Fruit fly (Drosophila melanogaster) whole organism, wandering third instar larva: ENCODE measurements around the gene CG43145.

Source experiments
- Abd-B ChIP-seq: fragments of >200 bp; optimal IDR thresholded peaks from 2 replicates; lab custom pipeline; 2017; ENCODE audit warnings: missing biosample characterization, missing genetic modification characterization
- CG32264 ChIP-seq: fragments of 200-800 bp; sonication (Bioruptor generic); optimal IDR thresholded peaks from 2 replicates; lab custom pipeline; 2016; ENCODE audit warnings: missing biosample characterization, missing genetic modification characterization
- CG9705 ChIP-seq: fragments of 200-800 bp; sonication (Bioruptor generic); optimal IDR thresholded peaks from 2 replicates; lab custom pipeline; 2018; ENCODE audit warnings: missing biosample characterization, mild to moderate bottlenecking, missing genetic modification characterization
- CrebA ChIP-seq: fragments of 200-800 bp; sonication (Bioruptor generic); optimal IDR thresholded peaks from 2 replicates; lab custom pipeline; 2016; ENCODE audit warnings: missing biosample characterization, mild to moderate bottlenecking, missing genetic modification characterization, borderline replicate concordance
- Dfd ChIP-seq: fragments of >200 bp; optimal IDR thresholded peaks from 2 replicates; lab custom pipeline; 2017; ENCODE audit warnings: missing biosample characterization, missing genetic modification characterization
- Dif ChIP-seq: fragments of 200-275, 200-300 bp; sonication (Bioruptor generic); optimal IDR thresholded peaks from 2 replicates; lab custom pipeline; 2018; ENCODE audit warnings: missing biosample characterization, missing genetic modification characterization; ENCODE audit not compliant: partially characterized antibody
- GATAd ChIP-seq: sonication (Bioruptor generic); optimal IDR thresholded peaks from 2 replicates; lab custom pipeline; 2016; ENCODE audit warnings: missing biosample characterization, missing genetic modification characterization
- HLH106 ChIP-seq: fragments of 200-800 bp; optimal IDR thresholded peaks from 3 replicates; lab custom pipeline; 2019; ENCODE audit warnings: missing biosample characterization, mild to moderate bottlenecking, missing genetic modification characterization, moderate library complexity
- Hnf4 ChIP-seq: fragments of 200-800 bp; sonication (Bioruptor generic); optimal IDR thresholded peaks from 2 replicates; lab custom pipeline; 2016; ENCODE audit warnings: missing biosample characterization, mild to moderate bottlenecking, missing genetic modification characterization
- Hr78 ChIP-seq: fragments of >200 bp; optimal IDR thresholded peaks from 2 replicates; lab custom pipeline; 2017; ENCODE audit warnings: missing biosample characterization, missing genetic modification characterization
- Hr83 ChIP-seq: fragments of 200-300 bp; sonication (Bioruptor generic); optimal IDR thresholded peaks from 2 replicates; lab custom pipeline; 2016; ENCODE audit warnings: missing biosample characterization, mild to moderate bottlenecking, missing genetic modification characterization, moderate library complexity; ENCODE audit not compliant: poor library complexity, severe bottlenecking
- Jra ChIP-seq: sonication (Bioruptor generic); optimal IDR thresholded peaks from 2 replicates; lab custom pipeline; 2016; ENCODE audit warnings: missing biosample characterization, missing genetic modification characterization
- Mio ChIP-seq: sonication (Bioruptor generic); optimal IDR thresholded peaks from 2 replicates; lab custom pipeline; 2016; ENCODE audit warnings: missing biosample characterization, missing genetic modification characterization
- Myc ChIP-seq: fragments of >200 bp; optimal IDR thresholded peaks from 2 replicates; lab custom pipeline; 2017
- N ChIP-seq: fragments of >200 bp; optimal IDR thresholded peaks from 2 replicates; lab custom pipeline; 2018; ENCODE audit warnings: missing biosample characterization, missing external identifiers, missing genetic modification characterization
- OdsH ChIP-seq: fragments of 200-800 bp; sonication (Bioruptor generic); optimal IDR thresholded peaks from 2 replicates; lab custom pipeline; 2016; ENCODE audit warnings: missing biosample characterization, mild to moderate bottlenecking, missing genetic modification characterization
- Rel ChIP-seq, 2 experiments: fragments of 200-800 bp; sonication (Bioruptor generic) in 1 of 2; optimal IDR thresholded peaks; 2 replicates in 1 of 2; 3 replicates in 1 of 2; lab custom pipeline; 2016 to 2019; ENCODE audit warnings: mild to moderate bottlenecking in 2 of 2, missing biosample characterization in 2 of 2, missing genetic modification characterization in 2 of 2, moderate library complexity in 1 of 2
- Sp1 ChIP-seq: fragments of 200-800 bp; sonication (Bioruptor generic); optimal IDR thresholded peaks from 3 replicates; lab custom pipeline; 2019; ENCODE audit warnings: missing biosample characterization, mild to moderate bottlenecking, missing genetic modification characterization, moderate library complexity
- Vsx2 ChIP-seq: fragments of 200-300, 225-300 bp; sonication (Bioruptor generic); optimal IDR thresholded peaks from 2 replicates; lab custom pipeline; 2018; ENCODE audit warnings: missing biosample characterization, missing genetic modification characterization; ENCODE audit not compliant: partially characterized antibody
- br ChIP-seq: fragments of 200-800 bp; sonication (Bioruptor generic); optimal IDR thresholded peaks from 2 replicates; lab custom pipeline; 2016; ENCODE audit warnings: missing biosample characterization, missing genetic modification characterization
- brk ChIP-seq: fragments of 200-800 bp; sonication (Bioruptor generic); optimal IDR thresholded peaks from 2 replicates; lab custom pipeline; 2016; ENCODE audit warnings: missing biosample characterization, mild to moderate bottlenecking, missing genetic modification characterization
- dmrt93B ChIP-seq: fragments of 200-800 bp; sonication (Bioruptor generic); optimal IDR thresholded peaks from 2 replicates; lab custom pipeline; 2018; ENCODE audit warnings: missing biosample characterization, mild to moderate bottlenecking, missing genetic modification characterization
- dsf ChIP-seq: sonication (Bioruptor generic); optimal IDR thresholded peaks from 2 replicates; lab custom pipeline; 2016; ENCODE audit warnings: missing biosample characterization, missing genetic modification characterization, borderline replicate concordance
- ey ChIP-seq: fragments of 200-800 bp; sonication (Bioruptor generic); optimal IDR thresholded peaks from 2 replicates; lab custom pipeline; 2016; ENCODE audit warnings: missing biosample characterization, missing genetic modification characterization
- foxo ChIP-seq, 2 experiments: fragments of 200-800 bp; sonication (Bioruptor generic); optimal IDR thresholded peaks; 2 replicates in 1 of 2; 3 replicates in 1 of 2; lab custom pipeline; 2016 to 2017; ENCODE audit warnings: missing biosample characterization in 2 of 2, missing genetic modification characterization in 2 of 2
- fru ChIP-seq: fragments of 200-800 bp; sonication (Bioruptor generic); optimal IDR thresholded peaks from 3 replicates; lab custom pipeline; 2016; ENCODE audit warnings: missing biosample characterization, mild to moderate bottlenecking, missing genetic modification characterization
- h ChIP-seq: fragments of 200-800 bp; sonication (Bioruptor generic); optimal IDR thresholded peaks from 3 replicates; lab custom pipeline; 2016; ENCODE audit warnings: missing biosample characterization, mild to moderate bottlenecking, missing genetic modification characterization
- jim ChIP-seq: fragments of 175-275, 200-325 bp; sonication (Bioruptor generic); optimal IDR thresholded peaks from 2 replicates; lab custom pipeline; 2016; ENCODE audit warnings: missing biosample characterization, mild to moderate bottlenecking, missing genetic modification characterization
- lola ChIP-seq: fragments of >200 bp; optimal IDR thresholded peaks from 2 replicates; lab custom pipeline; 2017; ENCODE audit warnings: missing biosample characterization, missing genetic modification characterization
- psq ChIP-seq: fragments of 200-800 bp; sonication (Bioruptor generic); optimal IDR thresholded peaks from 3 replicates; lab custom pipeline; 2017; ENCODE audit warnings: missing biosample characterization, mild to moderate bottlenecking, missing genetic modification characterization, moderate library complexity
- rgr ChIP-seq: fragments of 200-800 bp; sonication (Bioruptor generic); optimal IDR thresholded peaks from 3 replicates; lab custom pipeline; 2016; ENCODE audit warnings: missing biosample characterization, mild to moderate bottlenecking, missing genetic modification characterization
- sage ChIP-seq: fragments of 200-800 bp; sonication (Bioruptor generic); optimal IDR thresholded peaks from 2 replicates; lab custom pipeline; 2016; ENCODE audit warnings: missing biosample characterization, mild to moderate bottlenecking, missing genetic modification characterization
- sv ChIP-seq: fragments of 200-800 bp; sonication (Bioruptor generic); optimal IDR thresholded peaks from 3 replicates; lab custom pipeline; 2016; ENCODE audit warnings: missing biosample characterization, missing genetic modification characterization
- tai ChIP-seq: sonication (Bioruptor generic); optimal IDR thresholded peaks from 2 replicates; lab custom pipeline; 2016; ENCODE audit warnings: missing biosample characterization, missing genetic modification characterization
- usp ChIP-seq: fragments of >200 bp; optimal IDR thresholded peaks from 2 replicates; lab custom pipeline; 2017; ENCODE audit warnings: missing biosample characterization, missing genetic modification characterization
- woc ChIP-seq: sonication (Bioruptor generic); optimal IDR thresholded peaks from 2 replicates; lab custom pipeline; 2016; ENCODE audit warnings: missing biosample characterization, mild to moderate bottlenecking, missing genetic modification characterization

Gene CG43145

DNA sequence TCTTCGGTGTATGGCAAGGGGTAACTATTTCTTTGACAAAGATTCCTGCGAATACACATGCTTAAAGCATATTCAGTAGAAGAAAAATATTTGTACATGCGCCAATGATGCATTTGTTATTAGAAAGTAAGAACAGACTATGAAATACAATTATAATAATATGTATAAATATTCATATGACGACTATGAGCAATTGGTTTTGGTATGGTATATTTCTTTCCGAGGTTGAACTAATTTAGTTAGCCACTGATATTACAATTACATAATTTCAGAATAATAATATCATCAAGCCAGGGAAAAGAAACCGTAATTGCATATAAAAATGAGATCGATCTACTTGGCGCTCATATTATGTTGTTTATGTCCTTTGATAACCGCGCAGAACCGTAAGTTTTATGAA lies at the start of gene CG43145:
TSS of gene CG43145 (plus strand) at position 301 of the 400 bp plus-strand sequence.
- TF ChIP-seq Mio (GFP tag; lab: Kevin White, UChicago) (no peak), Dif (GFP tag; lab: Kevin White, UChicago) (no peak)
- TF ChIP-seq, all 38 proteins: peak for 0

DNA sequence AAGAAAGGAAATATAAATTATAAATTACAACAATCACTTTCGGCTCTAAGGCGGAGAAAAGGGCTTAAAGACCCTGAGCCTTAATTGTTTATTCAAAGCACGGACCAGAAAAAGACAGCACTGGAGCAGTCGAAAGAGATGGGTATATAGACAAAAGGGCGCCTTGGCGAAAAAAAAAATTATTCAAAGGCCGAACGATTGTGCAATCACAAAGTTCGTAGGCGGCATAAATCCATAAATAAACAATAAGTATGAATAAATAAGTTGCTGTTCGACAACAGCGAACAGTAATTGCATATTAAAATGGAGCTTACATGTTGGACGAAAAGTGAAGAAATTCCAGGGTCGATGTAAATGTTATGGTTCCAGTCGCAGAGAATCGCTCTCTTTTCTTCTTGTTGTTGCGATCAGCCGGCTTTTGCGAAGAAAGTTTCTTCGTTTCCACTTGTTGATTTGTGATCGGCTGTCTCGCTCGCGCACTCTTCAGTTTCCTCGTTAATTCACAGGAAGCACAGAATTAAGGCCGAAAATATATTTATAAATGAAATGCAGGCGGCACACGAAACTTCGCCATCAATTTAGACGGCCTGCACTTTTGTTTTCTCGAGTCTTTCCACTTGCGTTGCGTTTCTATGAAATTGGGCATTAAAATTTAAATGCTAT lies 46.5 kb upstream of the CG43145 start:
- no peak for TF ChIP-seq Dif (GFP tag; lab: Kevin White, UChicago)
- TF ChIP-seq N (GFP tag; lab: Kevin White, UChicago): no peak
- TF ChIP-seq rgr (GFP tag; lab: Kevin White, UChicago): no peak

dm6 chr2L:3655698-3656105 lies 45.9 kb upstream of the CG43145 start:
- peak; percentile 96 for TF ChIP-seq CG32264 (GFP tag; lab: Kevin White, UChicago)
- no peak for TF ChIP-seq usp (GFP tag; lab: Kevin White, UChicago)
- TF ChIP-seq Sp1 (GFP tag; lab: Kevin White, UChicago): peak; percentile 99
- TF ChIP-seq Rel (GFP tag; optimal IDR thresholded peaks at IDR 0.05; lab: Kevin White, UChicago): peak; percentile 93
- TF ChIP-seq Rel (tag; optimal IDR thresholded peaks at IDR 0.05; lab: Kevin White, UChicago): peak; percentile 95
- no peak for TF ChIP-seq Dif (GFP tag; lab: Kevin White, UChicago)
- TF ChIP-seq HLH106: peak; percentile 99
- TF ChIP-seq OdsH (GFP tag; lab: Kevin White, UChicago): peak; percentile 99
- peak; percentile 99 for TF ChIP-seq fru
- peak; percentile 91 for TF ChIP-seq dsf
- no peak for TF ChIP-seq Vsx2 (GFP tag; lab: Kevin White, UChicago)
- TF ChIP-seq foxo (GFP tag; optimal IDR thresholded peaks at IDR 0.05; lab: Kevin White, UChicago): peak; percentile 97 to 99
- peak; percentile 98 for TF ChIP-seq psq (GFP tag; lab: Kevin White, UChicago)
- TF ChIP-seq Mio (GFP tag; lab: Kevin White, UChicago): peak; percentile 90
- peak; percentile 61 for TF ChIP-seq jim (GFP tag; lab: Kevin White, UChicago)
- TF ChIP-seq sv (GFP tag; lab: Kevin White, UChicago): peak; percentile 97
- TF ChIP-seq Abd-B (GFP tag; lab: Kevin White, UChicago): no peak
- TF ChIP-seq Jra (GFP tag; lab: Kevin White, UChicago): peak; percentile 94
- TF ChIP-seq dmrt93B (GFP tag; lab: Kevin White, UChicago): peak; percentile 97
- peak; percentile 99 for TF ChIP-seq woc (GFP tag; lab: Kevin White, UChicago)
- no peak for TF ChIP-seq Hr78 (GFP tag; lab: Kevin White, UChicago)
- peak; percentile 99 for TF ChIP-seq ey (GFP tag; lab: Kevin White, UChicago)
- peak; percentile 96 for TF ChIP-seq tai (GFP tag; lab: Kevin White, UChicago)
- no peak for TF ChIP-seq Dfd (GFP tag; lab: Kevin White, UChicago)
- no peak for TF ChIP-seq Myc (lab: Kevin White, UChicago)
- no peak for TF ChIP-seq lola (GFP tag; lab: Kevin White, UChicago)
- TF ChIP-seq h (GFP tag; lab: Kevin White, UChicago): peak; percentile 99
- TF ChIP-seq CG9705 (GFP tag; lab: Kevin White, UChicago): peak; percentile 99
- peak; percentile 96 for TF ChIP-seq brk (GFP tag; lab: Kevin White, UChicago)
- peak; percentile 96 for TF ChIP-seq sage
- peak; percentile 80 for TF ChIP-seq Hr83 (GFP tag; lab: Kevin White, UChicago)
- TF ChIP-seq br: peak; percentile 99
- peak; percentile 72 for TF ChIP-seq GATAd
- peak; percentile 96 for TF ChIP-seq CrebA
- peak; percentile 99 for TF ChIP-seq Hnf4
- TF ChIP-seq rgr (GFP tag; lab: Kevin White, UChicago): peak; percentile 99
